Worm (Caenorhabditis elegans) whole organism, L3 larva: Measurements from ENCODE around the gene inx-2.

Experiments
- ZK546.5 ChIP-seq: sonication (generic microtip); optimal IDR thresholded peaks from 2 replicates; lab custom pipeline; 2017; ENCODE audit warnings: missing biosample characterization, missing genetic modification characterization
- ama-1 ChIP-seq: fragments of 150-350 bp; optimal IDR thresholded peaks from 2 replicates; lab custom pipeline; 2018
- ceh-82 ChIP-seq: fragments of 150-350 bp; optimal IDR thresholded peaks from 2 replicates; lab custom pipeline; 2014; ENCODE audit warnings: missing biosample characterization, missing genetic modification characterization
- ceh-9 ChIP-seq: sonication (generic microtip); optimal IDR thresholded peaks from 2 replicates; lab custom pipeline; 2018; ENCODE audit warnings: missing biosample characterization, missing genetic modification characterization
- daf-12 ChIP-seq: fragments of 150-350 bp; optimal IDR thresholded peaks from 2 replicates; lab custom pipeline; 2014; ENCODE audit warnings: missing biosample characterization, missing genetic modification reagents, missing genetic modification characterization
- egl-27 ChIP-seq: sonication (generic microtip); optimal IDR thresholded peaks from 4 replicates; lab custom pipeline; 2017; ENCODE audit warnings: missing biosample characterization, missing genetic modification reagents, missing genetic modification characterization
- elt-1 ChIP-seq: fragments of 150-350 bp; optimal IDR thresholded peaks from 2 replicates; lab custom pipeline; 2014; ENCODE audit warnings: missing biosample characterization, missing genetic modification characterization
- elt-3 ChIP-seq, 3 experiments: fragments of 150-350 bp in 1 of 3; sonication (generic microtip) in 2 of 3; optimal IDR thresholded peaks; 2 replicates in 2 of 3; 4 replicates in 1 of 3; lab custom pipeline; 2014 to 2017; ENCODE audit warnings: missing biosample characterization in 3 of 3, missing genetic modification characterization in 3 of 3
- eor-1 ChIP-seq, 2 experiments: fragments of 150-350 bp; optimal IDR thresholded peaks; 2 replicates each; lab custom pipeline; 2014 to 2018; ENCODE audit warnings: missing biosample characterization in 2 of 2, missing genetic modification characterization in 2 of 2
- fkh-10 ChIP-seq: sonication (generic microtip); optimal IDR thresholded peaks from 2 replicates; lab custom pipeline; 2017; ENCODE audit warnings: missing biosample characterization, missing genetic modification reagents, missing genetic modification characterization
- fkh-2 ChIP-seq: fragments of 150-350 bp; optimal IDR thresholded peaks from 2 replicates; lab custom pipeline; 2014; ENCODE audit warnings: missing biosample characterization, missing genetic modification reagents, missing genetic modification characterization
- fos-1 ChIP-seq: fragments of 150-350 bp; optimal IDR thresholded peaks from 2 replicates; lab custom pipeline; 2014; ENCODE audit warnings: missing biosample characterization, missing genetic modification characterization
- hmg-11 ChIP-seq: sonication (generic microtip); optimal IDR thresholded peaks from 2 replicates; lab custom pipeline; 2016; ENCODE audit warnings: missing genetic modification characterization, missing compliant biosample characterization
- jun-1 ChIP-seq: fragments of 150-350 bp; optimal IDR thresholded peaks from 2 replicates; lab custom pipeline; 2014; ENCODE audit warnings: missing biosample characterization, missing genetic modification reagents, missing genetic modification characterization
- lin-15B ChIP-seq: fragments of 150-350 bp; optimal IDR thresholded peaks from 2 replicates; lab custom pipeline; 2014; ENCODE audit warnings: missing biosample characterization, missing genetic modification characterization
- lsy-12 ChIP-seq: sonication (generic microtip); optimal IDR thresholded peaks from 2 replicates; lab custom pipeline; 2016; ENCODE audit warnings: mild to moderate bottlenecking, missing genetic modification characterization, missing compliant biosample characterization
- mdl-1 ChIP-seq: fragments of 150-350 bp; optimal IDR thresholded peaks from 2 replicates; lab custom pipeline; 2014; ENCODE audit warnings: missing biosample characterization, missing genetic modification characterization
- mml-1 ChIP-seq: fragments of 150-350 bp; sonication (generic microtip); optimal IDR thresholded peaks from 3 replicates; lab custom pipeline; 2014; ENCODE audit warnings: missing biosample characterization, missing genetic modification characterization
- nfya-1 ChIP-seq: sonication (generic microtip); optimal IDR thresholded peaks from 2 replicates; lab custom pipeline; 2017; ENCODE audit warnings: missing genetic modification characterization, mild to moderate bottlenecking, missing compliant biosample characterization, antibody characterized with exemption, moderate library complexity; ENCODE audit not compliant: insufficient read depth
- nhr-11 ChIP-seq: fragments of 150-350 bp; optimal IDR thresholded peaks from 2 replicates; lab custom pipeline; 2014; ENCODE audit warnings: missing biosample characterization, missing genetic modification characterization
- nhr-23 ChIP-seq: fragments of 150-350 bp; optimal IDR thresholded peaks from 2 replicates; lab custom pipeline; 2014; ENCODE audit warnings: missing biosample characterization, missing genetic modification reagents, missing genetic modification characterization
- nhr-237 ChIP-seq: fragments of 150-350 bp; optimal IDR thresholded peaks from 2 replicates; lab custom pipeline; 2014; ENCODE audit warnings: missing biosample characterization, missing genetic modification characterization
- nhr-25 ChIP-seq: sonication (generic microtip); optimal IDR thresholded peaks from 2 replicates; lab custom pipeline; 2017; ENCODE audit warnings: missing biosample characterization, missing genetic modification characterization
- nhr-67 ChIP-seq: fragments of 150-350 bp; optimal IDR thresholded peaks from 2 replicates; lab custom pipeline; 2014; ENCODE audit warnings: missing biosample characterization, missing genetic modification characterization
- nhr-76 ChIP-seq: fragments of 150-350 bp; sonication (generic microtip); optimal IDR thresholded peaks from 5 replicates; lab custom pipeline; 2014; ENCODE audit warnings: missing biosample characterization, missing genetic modification characterization
- pha-4 ChIP-seq: fragments of 150-350 bp; optimal IDR thresholded peaks from 2 replicates; lab custom pipeline; 2014; ENCODE audit warnings: missing biosample characterization, missing genetic modification reagents, missing genetic modification characterization
- pqm-1 ChIP-seq: fragments of 150-350 bp; optimal IDR thresholded peaks from 2 replicates; lab custom pipeline; 2017; ENCODE audit warnings: missing biosample characterization, missing genetic modification characterization, inconsistent platforms
- sea-2 ChIP-seq: fragments of 150-350 bp; sonication (generic microtip); optimal IDR thresholded peaks from 4 replicates; lab custom pipeline; 2014; ENCODE audit warnings: missing biosample characterization, missing genetic modification reagents, missing genetic modification characterization
- snpc-4 ChIP-seq: fragments of 150-350 bp; optimal IDR thresholded peaks from 2 replicates; lab custom pipeline; 2014; ENCODE audit warnings: missing biosample characterization, missing genetic modification characterization
- unc-39 ChIP-seq: sonication (generic microtip); optimal IDR thresholded peaks from 4 replicates; lab custom pipeline; 2017; ENCODE audit warnings: missing biosample characterization, missing genetic modification characterization
- unc-62 ChIP-seq: fragments of 150-350 bp; sonication (generic microtip); optimal IDR thresholded peaks from 4 replicates; lab custom pipeline; 2014; ENCODE audit warnings: missing biosample characterization, missing genetic modification reagents, missing genetic modification characterization
- zag-1 ChIP-seq: fragments of 150-350 bp; optimal IDR thresholded peaks from 2 replicates; lab custom pipeline; 2014; ENCODE audit warnings: missing biosample characterization, missing genetic modification characterization
- ztf-11 ChIP-seq: fragments of 150-350 bp; optimal IDR thresholded peaks from 2 replicates; lab custom pipeline; 2014; ENCODE audit warnings: missing biosample characterization, missing genetic modification characterization
- ztf-4 ChIP-seq: fragments of 150-350 bp; optimal IDR thresholded peaks from 2 replicates; lab custom pipeline; 2014; ENCODE audit warnings: missing biosample characterization, missing genetic modification characterization

inx-2 gene

ce11 chrX:11337783-11338182 is 41.2 kb upstream of the inx-2 start, which contains the start of gene gcy-9:
gcy-9 (minus strand) TSS chrX:11337883.
- no peak for TF ChIP-seq snpc-4 (tag; lab: Kevin White, UChicago)
- no peak for TF ChIP-seq nhr-237
- TF ChIP-seq fkh-2 (tag; lab: Kevin White, UChicago) = no peak
- TF ChIP-seq nfya-1 (tag; lab: Kevin White, UChicago) = no peak

- TF ChIP-seq nhr-11 (tag; lab: Kevin White, UChicago) (no peak), nhr-76 (tag; lab: Kevin White, UChicago) (no peak), unc-62 (GFP tag; lab: Kevin White, UChicago) (no peak), nhr-23 (tag; lab: Kevin White, UChicago) (no peak), nhr-25 (no peak), ZK546.5 (tag; lab: Kevin White, UChicago) (no peak), sea-2 (GFP tag; lab: Kevin White, UChicago) (no peak), eor-1 (tag; optimal IDR thresholded peaks at IDR 0.05; lab: Kevin White, UChicago) (no peak), daf-12 (no peak), ceh-9 (tag; lab: Kevin White, UChicago) (no peak), ztf-4 (tag; lab: Kevin White, UChicago) (no peak), elt-3 (tag; optimal IDR thresholded peaks at IDR 0.05; lab: Kevin White, UChicago) (no peak), nfya-1 (tag; lab: Kevin White, UChicago) (no peak), mdl-1 (tag; lab: Kevin White, UChicago) (no peak), jun-1 (tag; lab: Kevin White, UChicago) (no peak)
These were observed 40.6 kb upstream of the inx-2 start for ce11 chrX:11337095-11337494.

ce11 chrX:11329424-11329823 is 32.9 kb upstream of the inx-2 start, which contains the start of gene npr-9:
npr-9 (plus strand) TSS chrX:11329724.
- no peak for TF ChIP-seq elt-1 (tag; lab: Kevin White, UChicago)
- no peak for TF ChIP-seq ceh-82 (tag; lab: Kevin White, UChicago)
- TF ChIP-seq fos-1 = no peak
- TF ChIP-seq nhr-11 (tag; lab: Kevin White, UChicago) = no peak
- TF ChIP-seq jun-1 (tag; lab: Kevin White, UChicago) = no peak
- no peak for TF ChIP-seq egl-27 (tag; lab: Kevin White, UChicago)
- TF ChIP-seq hmg-11 (tag; lab: Kevin White, UChicago) = no peak
- TF ChIP-seq fkh-2 (tag; lab: Kevin White, UChicago) = no peak
- no peak for TF ChIP-seq nhr-25
- no peak for TF ChIP-seq mdl-1 (tag; lab: Kevin White, UChicago)
- no peak for TF ChIP-seq pha-4 (tag; lab: Kevin White, UChicago)
- no peak for TF ChIP-seq ztf-11
- no peak for TF ChIP-seq ztf-4 (tag; lab: Kevin White, UChicago)
- TF ChIP-seq snpc-4 (tag; lab: Kevin White, UChicago) = no peak

- TF ChIP-seq pqm-1 (tag; lab: Kevin White, UChicago) = no peak
- TF ChIP-seq snpc-4 (tag; lab: Kevin White, UChicago) = no peak
- TF ChIP-seq unc-39 (tag; lab: Kevin White, UChicago) = no peak
- no peak for TF ChIP-seq ztf-4 (tag; lab: Kevin White, UChicago)
- TF ChIP-seq lin-15B (tag; lab: Kevin White, UChicago) = no peak
- no peak for TF ChIP-seq nhr-67 (tag; lab: Kevin White, UChicago)
- no peak for TF ChIP-seq lsy-12 (tag; lab: Kevin White, UChicago)
- TF ChIP-seq ama-1 (lab: Kevin White, UChicago) = no peak
- TF ChIP-seq fkh-2 (tag; lab: Kevin White, UChicago) = no peak
- no peak for TF ChIP-seq mml-1 (tag; lab: Kevin White, UChicago)
These were observed 32.2 kb upstream of the inx-2 start for ce11 chrX:11328710-11329109.

- TF ChIP-seq unc-62 (GFP tag; lab: Kevin White, UChicago) = no peak
- no peak for TF ChIP-seq lin-15B (tag; lab: Kevin White, UChicago)
- TF ChIP-seq fkh-10 (GFP tag; lab: Kevin White, UChicago) = no peak
- TF ChIP-seq lsy-12 (tag; lab: Kevin White, UChicago) = no peak
- TF ChIP-seq zag-1 = no peak
These were observed 30.3 kb upstream of the inx-2 start, which contains the start of gene ZK455.5 for ce11 chrX:11326827-11327226. ZK455.5 (minus strand) TSS chrX:11326927.
